Fruit fly (Drosophila melanogaster): Measurements from ENCODE around the gene CG32625.
A peak's percentile ranks its signal among the peaks of the same experiment; 100 is the strongest.

CG32625 gene

DNA sequence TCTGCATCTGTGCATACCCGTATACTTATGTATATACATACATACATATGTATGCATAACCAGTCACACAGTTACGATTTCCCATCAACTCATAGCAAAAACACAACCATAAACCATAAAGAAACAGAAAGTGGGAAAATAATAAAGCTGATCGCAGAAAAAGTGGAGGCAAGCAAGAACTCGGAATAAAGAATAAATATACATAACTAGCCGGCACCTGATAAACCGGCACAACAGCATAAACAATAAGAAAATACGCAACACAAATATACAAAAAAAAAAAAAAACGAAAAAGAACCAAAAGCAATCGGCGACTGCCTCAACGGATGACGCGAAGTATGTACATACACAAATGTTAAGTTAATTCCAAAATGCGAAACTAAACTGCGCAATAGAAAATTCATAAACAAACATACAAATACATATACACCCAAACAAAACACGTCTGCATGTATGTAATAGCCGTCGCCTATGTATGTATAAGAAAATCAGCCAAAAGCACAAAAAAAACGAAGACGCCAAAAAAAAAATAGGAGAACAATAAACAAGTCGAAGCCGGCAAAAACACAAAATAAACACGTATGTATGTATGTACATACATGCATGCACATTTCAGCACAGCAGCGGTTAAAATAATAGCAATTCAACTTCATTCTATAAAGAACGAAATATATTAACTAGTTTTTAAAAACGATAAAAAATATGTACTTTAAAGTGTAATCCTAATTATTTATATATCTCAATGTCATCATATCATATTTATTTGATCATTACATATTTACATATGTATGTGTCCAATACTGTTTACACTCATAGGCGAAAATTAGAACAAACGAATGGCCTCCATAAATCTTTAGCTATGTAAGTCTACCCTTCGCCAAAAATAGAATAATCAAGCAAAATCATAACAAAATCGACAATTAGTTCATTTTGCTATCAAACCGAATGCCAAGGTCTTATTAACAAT lies 7.4 kb downstream of the CG32625 start (continued):
- TF ChIP-seq Eip78C (GFP tag) (peak; percentile 85), achi (GFP tag; optimal IDR thresholded peaks at IDR 0.05) (peak; percentile 26), Ets21C (GFP tag; optimal IDR thresholded peaks at IDR 0.05) (no peak), CG1621 (tag; optimal IDR thresholded peaks at IDR 0.05) (no peak), CG6808 (GFP tag; optimal IDR thresholded peaks at IDR 0.05) (peak; percentile 55), CG32006 (GFP tag; optimal IDR thresholded peaks at IDR 0.05) (peak; percentile 54), CG6276 (GFP tag; optimal IDR thresholded peaks at IDR 0.05) (peak; percentile 32), CG11902 (GFP tag; optimal IDR thresholded peaks at IDR 0.05) (no peak), Lpt (GFP tag; optimal IDR thresholded peaks at IDR 0.05) (no peak), CG10669 (GFP tag; optimal IDR thresholded peaks at IDR 0.05) (peak; percentile 1), fd85E (GFP tag; optimal IDR thresholded peaks at IDR 0.05) (no peak), topi (GFP tag; optimal IDR thresholded peaks at IDR 0.05) (peak; percentile 24), CG8319 (GFP tag; optimal IDR thresholded peaks at IDR 0.05) (no peak), cyc (GFP tag; optimal IDR thresholded peaks at IDR 0.05) (no peak), Gug (GFP tag; IDR thresholded peaks at IDR 0.05) (peak; percentile 67; the same call in 1 of the 2 replicates)

DNA sequence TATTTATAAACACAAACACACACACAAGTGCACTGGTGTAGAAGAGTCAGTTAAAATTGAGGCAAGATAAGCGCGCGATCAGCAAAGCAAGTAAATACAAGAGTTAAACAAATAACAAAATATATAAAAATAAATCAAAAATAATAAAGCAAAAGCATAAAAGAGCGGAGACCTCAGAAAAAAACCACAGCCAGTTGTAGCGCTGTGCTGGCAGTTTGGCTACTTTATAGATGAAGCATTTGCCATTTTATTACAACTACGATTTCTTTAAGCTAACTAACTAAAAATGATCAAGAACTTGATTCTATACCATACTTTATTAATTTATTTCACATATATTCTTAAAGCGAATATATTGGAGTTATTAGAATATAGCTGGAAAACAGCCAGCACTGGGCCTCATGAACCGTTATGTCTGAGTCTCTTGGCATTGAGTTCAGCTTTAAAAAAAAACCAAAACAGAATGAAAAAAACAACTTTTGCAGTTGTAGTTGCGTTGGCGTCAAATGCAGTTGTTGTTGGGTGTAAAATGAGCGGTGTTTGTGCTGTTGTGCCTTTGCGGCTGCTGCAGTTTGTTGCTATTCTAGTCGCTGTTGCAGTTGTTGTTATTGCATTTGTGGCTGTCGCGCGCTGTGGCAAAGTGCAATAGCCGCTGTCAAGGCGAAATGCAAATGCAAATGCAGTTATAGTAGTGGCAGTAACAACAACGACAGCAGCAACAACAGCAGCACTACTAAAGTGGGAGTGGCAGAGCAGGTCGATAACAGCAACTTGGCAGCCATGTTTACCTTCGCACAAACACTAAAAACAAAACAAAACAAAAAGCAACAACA lies 8.8 kb downstream of the CG32625 start:
- TF ChIP-seq CG8119 (GFP tag; IDR thresholded peaks at IDR 0.05): peak; percentile 74; the same call in 2 of the 3 replicates
- peak; percentile 54 for TF ChIP-seq Hr4 (GFP tag; optimal IDR thresholded peaks at IDR 0.05)
- TF ChIP-seq CG15336 (GFP tag; IDR thresholded peaks at IDR 0.05): peak; percentile 77
- TF ChIP-seq CG31627 (GFP tag; optimal IDR thresholded peaks at IDR 0.05): peak; percentile 2
- peak; percentile 68 to 83 for TF ChIP-seq ss (GFP tag; optimal IDR thresholded peaks at IDR 0.05)
- no peak for TF ChIP-seq topi (GFP tag; optimal IDR thresholded peaks at IDR 0.05)
- no peak for TF ChIP-seq Hr39 (GFP tag; optimal IDR thresholded peaks at IDR 0.05)
- peak; percentile 40 for TF ChIP-seq CG4318 (GFP tag; optimal IDR thresholded peaks at IDR 0.05)
- peak; percentile 47; the same call in 1 of the 2 replicates for TF ChIP-seq Gug (GFP tag; IDR thresholded peaks at IDR 0.05)
- peak; percentile 23 for TF ChIP-seq spab (GFP tag; optimal IDR thresholded peaks at IDR 0.05)
- peak; percentile 77 for TF ChIP-seq eg (GFP tag; IDR thresholded peaks at IDR 0.05)
- no peak for TF ChIP-seq Smox (GFP tag; optimal IDR thresholded peaks at IDR 0.05)
- peak; percentile 5 for TF ChIP-seq esn (GFP tag; optimal IDR thresholded peaks at IDR 0.05)
- TF ChIP-seq Ets96B (tag; optimal IDR thresholded peaks at IDR 0.05): peak; percentile 46
- TF ChIP-seq CG8632 (GFP tag; optimal IDR thresholded peaks at IDR 0.05): no peak
- TF ChIP-seq vri (GFP tag; optimal IDR thresholded peaks at IDR 0.05): peak; percentile 9
- TF ChIP-seq CG9139 (GFP tag; optimal IDR thresholded peaks at IDR 0.05): peak; percentile 26
- no peak for TF ChIP-seq Lpt (GFP tag; optimal IDR thresholded peaks at IDR 0.05)
- no peak for TF ChIP-seq Eip93F (GFP tag; optimal IDR thresholded peaks at IDR 0.05)
- TF ChIP-seq CG3032 (tag; optimal IDR thresholded peaks at IDR 0.05): peak; percentile 56
- peak; percentile 63 for TF ChIP-seq dsx (GFP tag; optimal IDR thresholded peaks at IDR 0.05; ENCODE audit: poor library complexity, severe bottlenecking)
- no peak for TF ChIP-seq CG6854 (GFP tag; optimal IDR thresholded peaks at IDR 0.05)
- TF ChIP-seq CG7368 (GFP tag; optimal IDR thresholded peaks at IDR 0.05): no peak
- TF ChIP-seq Hr38 (GFP tag; optimal IDR thresholded peaks at IDR 0.05): no peak
- TF ChIP-seq CG16779 (tag; optimal IDR thresholded peaks at IDR 0.05): peak; percentile 51
- no peak for TF ChIP-seq CG11902 (GFP tag; optimal IDR thresholded peaks at IDR 0.05)
- peak; percentile 47 for TF ChIP-seq achi (GFP tag; optimal IDR thresholded peaks at IDR 0.05)
- peak; percentile 55 for TF ChIP-seq dac (GFP tag; optimal IDR thresholded peaks at IDR 0.05)
- peak; percentile 50 for TF ChIP-seq pdm3 (GFP tag; optimal IDR thresholded peaks at IDR 0.05)
- TF ChIP-seq fd59A (GFP tag; optimal IDR thresholded peaks at IDR 0.05): peak; percentile 9
- no peak for TF ChIP-seq fd85E (GFP tag; optimal IDR thresholded peaks at IDR 0.05)
- TF ChIP-seq CG6792 (GFP tag; optimal IDR thresholded peaks at IDR 0.05): no peak
- TF ChIP-seq CG11762 (GFP tag; optimal IDR thresholded peaks at IDR 0.05; ENCODE audit: insufficient read depth): peak; percentile 27
- no peak for TF ChIP-seq Blimp-1 (GFP tag; optimal IDR thresholded peaks at IDR 0.05)
- TF ChIP-seq CG11294 (GFP tag; IDR thresholded peaks at IDR 0.05): 0 out of 2 replicates have a peak, but pooled peaks have one; percentile 22
- peak; percentile 30 for TF ChIP-seq net (GFP tag; optimal IDR thresholded peaks at IDR 0.05)
